Fruit fly (Drosophila melanogaster) whole organism, embryonic: ENCODE measurements around the gene Plzf.

ENCODE experiments used
- B-H1 ChIP-seq: fragments of 200-800 bp; sonication (Bioruptor generic); IDR thresholded peaks from 3 replicates; pipeline ENCODE4 v1.3.6; 2022; ENCODE audit warnings: missing biosample characterization, missing genetic modification characterization
- Bdp1 ChIP-seq: fragments of 200-800 bp; sonication (Bioruptor generic); optimal IDR thresholded peaks from 3 replicates; lab custom pipeline; 2016; ENCODE audit warnings: missing biosample characterization, missing genetic modification characterization
- CG10366 ChIP-seq: fragments of 200-800 bp; sonication (Bioruptor generic); IDR thresholded peaks from 2 replicates; pipeline ENCODE4 v1.3.6; 2022; ENCODE audit warnings: missing biosample characterization, missing genetic modification characterization
- CG10543 ChIP-seq: fragments of 200-800 bp; sonication (Bioruptor generic); optimal IDR thresholded peaks from 3 replicates; lab custom pipeline; 2017; ENCODE audit warnings: missing biosample characterization, mild to moderate bottlenecking, missing genetic modification characterization, moderate library complexity
- CG12219 ChIP-seq: fragments of 200-800 bp; sonication (Bioruptor generic); optimal IDR thresholded peaks from 3 replicates; lab custom pipeline; 2018; ENCODE audit warnings: missing biosample characterization, mild to moderate bottlenecking, missing genetic modification characterization
- CG17361 ChIP-seq: fragments of 200-800 bp; sonication (Bioruptor generic); IDR thresholded peaks from 3 replicates; pipeline ENCODE4 v1.3.6; 2022; ENCODE audit warnings: missing biosample characterization, missing genetic modification characterization
- CG17802 ChIP-seq: fragments of 200-800 bp; sonication (Bioruptor generic); optimal IDR thresholded peaks from 2 replicates; lab custom pipeline; 2018; ENCODE audit warnings: missing biosample characterization, mild to moderate bottlenecking, missing genetic modification characterization, moderate library complexity
- CG17912 ChIP-seq: fragments of 200-800 bp; sonication (Bioruptor generic); optimal IDR thresholded peaks from 2 replicates; lab custom pipeline; 2018; ENCODE audit warnings: missing biosample characterization, mild to moderate bottlenecking, missing genetic modification characterization
- CG18262 ChIP-seq: fragments of 200-800 bp; optimal IDR thresholded peaks from 3 replicates; lab custom pipeline; 2019; ENCODE audit warnings: missing biosample characterization, mild to moderate bottlenecking, missing genetic modification characterization, moderate library complexity
- CG2129 ChIP-seq: fragments of 200-800 bp; sonication (Bioruptor generic); IDR thresholded peaks from 2 replicates; pipeline ENCODE4 v1.3.6; 2022; ENCODE audit warnings: missing biosample characterization, missing genetic modification characterization; ENCODE audit not compliant: partially characterized antibody
- CG2199 ChIP-seq: fragments of 200-800 bp; sonication (Bioruptor generic); IDR thresholded peaks from 3 replicates; pipeline ENCODE4 v1.3.6; 2022; ENCODE audit warnings: missing biosample characterization, missing genetic modification characterization
- CG2202 ChIP-seq: fragments of 200-800 bp; sonication (Bioruptor generic); optimal IDR thresholded peaks from 2 replicates; lab custom pipeline; 2018; ENCODE audit warnings: missing biosample characterization, mild to moderate bottlenecking, missing genetic modification characterization
- CG2889 ChIP-seq: fragments of 200-800 bp; sonication (Bioruptor generic); IDR thresholded peaks from 3 replicates; pipeline ENCODE4 v1.3.6; 2022; ENCODE audit warnings: missing biosample characterization, missing genetic modification characterization
- CG4707 ChIP-seq: fragments of 200-800 bp; sonication (Bioruptor generic); optimal IDR thresholded peaks from 2 replicates; lab custom pipeline; 2018; ENCODE audit warnings: missing biosample characterization, mild to moderate bottlenecking, missing genetic modification characterization, moderate library complexity
- CG7357 ChIP-seq: fragments of 200-800 bp; sonication (Bioruptor generic); IDR thresholded peaks from 3 replicates; pipeline ENCODE4 v1.3.6; 2022; ENCODE audit warnings: missing biosample characterization, missing genetic modification characterization
- CG9817 ChIP-seq: fragments of 200-800 bp; sonication (Bioruptor generic); optimal IDR thresholded peaks from 2 replicates; lab custom pipeline; 2018; ENCODE audit warnings: missing biosample characterization, mild to moderate bottlenecking, missing genetic modification characterization, moderate library complexity
- CG9932 ChIP-seq: fragments of 200-800 bp; sonication (Bioruptor generic); IDR thresholded peaks from 2 replicates; pipeline ENCODE4 v1.3.6; 2022; ENCODE audit warnings: missing biosample characterization, missing genetic modification characterization
- CoRest ChIP-seq: fragments of 200-800 bp; sonication (Bioruptor generic); optimal IDR thresholded peaks from 3 replicates; lab custom pipeline; 2018; ENCODE audit warnings: missing biosample characterization, mild to moderate bottlenecking, missing genetic modification characterization, moderate library complexity
- Dip3 ChIP-seq: fragments of 200-800 bp; sonication (Bioruptor generic); optimal IDR thresholded peaks from 3 replicates; lab custom pipeline; 2016; ENCODE audit warnings: missing biosample characterization, missing genetic modification characterization
- Fer2 ChIP-seq: fragments of 200-800 bp; sonication (Bioruptor generic); optimal IDR thresholded peaks from 2 replicates; lab custom pipeline; 2018; ENCODE audit warnings: missing biosample characterization, mild to moderate bottlenecking, missing genetic modification characterization, moderate library complexity
- H2.0 ChIP-seq: fragments of 200-800 bp; sonication (Bioruptor generic); IDR thresholded peaks from 2 replicates; pipeline ENCODE4 v1.3.6; 2022; ENCODE audit warnings: missing biosample characterization, missing genetic modification characterization
- HLH4C ChIP-seq: fragments of 200-800 bp; sonication (Bioruptor generic); IDR thresholded peaks from 3 replicates; pipeline ENCODE4 v1.3.6; 2022; ENCODE audit warnings: missing biosample characterization, missing genetic modification characterization; ENCODE audit not compliant: partially characterized antibody
- NC2α ChIP-seq: fragments of 200-800 bp; sonication (Bioruptor generic); optimal IDR thresholded peaks from 2 replicates; lab custom pipeline; 2016; ENCODE audit warnings: missing biosample characterization, missing genetic modification characterization
- Nf-YA ChIP-seq: fragments of 200-800 bp; sonication (Bioruptor generic); IDR thresholded peaks from 2 replicates; pipeline ENCODE4 v1.3.6; 2022; ENCODE audit warnings: missing biosample characterization, missing genetic modification characterization
- Oaz ChIP-seq: fragments of 200-800 bp; sonication (Bioruptor generic); IDR thresholded peaks from 2 replicates; pipeline ENCODE4 v1.3.6; 2022; ENCODE audit warnings: missing biosample characterization, missing genetic modification characterization
- PHDP ChIP-seq: fragments of 200-800 bp; sonication (Bioruptor generic); optimal IDR thresholded peaks from 3 replicates; lab custom pipeline; 2018; ENCODE audit warnings: missing biosample characterization, mild to moderate bottlenecking, missing genetic modification characterization, moderate library complexity
- Sox100B ChIP-seq: fragments of 200-800 bp; sonication (Bioruptor generic); optimal IDR thresholded peaks from 3 replicates; lab custom pipeline; 2018; ENCODE audit warnings: missing biosample characterization, mild to moderate bottlenecking, missing genetic modification characterization
- Spps ChIP-seq: fragments of 200-800 bp; sonication (Bioruptor generic); optimal IDR thresholded peaks from 2 replicates; lab custom pipeline; 2018; ENCODE audit warnings: missing biosample characterization, mild to moderate bottlenecking, missing genetic modification characterization
- Taf1 ChIP-seq: fragments of 200-800 bp; sonication (Bioruptor generic); IDR thresholded peaks from 2 replicates; pipeline ENCODE4 v1.3.6; 2022; ENCODE audit warnings: missing biosample characterization, missing genetic modification characterization
- Xrp1 ChIP-seq: fragments of 200-800 bp; sonication (Bioruptor generic); IDR thresholded peaks from 2 replicates; pipeline ENCODE4 v1.3.6; 2022; ENCODE audit warnings: missing biosample characterization, missing genetic modification characterization
- aop ChIP-seq: fragments of 200-800 bp; sonication (Bioruptor generic); IDR thresholded peaks from 2 replicates; pipeline ENCODE4 v1.3.6; 2022; ENCODE audit warnings: missing biosample characterization, missing genetic modification characterization
- danr ChIP-seq: fragments of 200-800 bp; sonication (Bioruptor generic); IDR thresholded peaks from 2 replicates; pipeline ENCODE4 v1.3.6; 2022; ENCODE audit warnings: missing biosample characterization, missing genetic modification characterization
- dati ChIP-seq: fragments of 200-800 bp; sonication (Bioruptor generic); IDR thresholded peaks from 2 replicates; pipeline ENCODE4 v1.3.6; 2022; ENCODE audit warnings: missing biosample characterization, missing genetic modification characterization
- emc ChIP-seq: fragments of 200-800 bp; sonication (Bioruptor generic); optimal IDR thresholded peaks from 2 replicates; lab custom pipeline; 2016; ENCODE audit warnings: missing biosample characterization, missing genetic modification characterization
- ewg ChIP-seq: fragments of 200-800 bp; sonication (Bioruptor generic); optimal IDR thresholded peaks from 3 replicates; lab custom pipeline; 2017; ENCODE audit warnings: mild to moderate bottlenecking, missing biosample characterization, missing genetic modification reagents, missing genetic modification characterization
- gce ChIP-seq: fragments of 200-800 bp; sonication (Bioruptor generic); IDR thresholded peaks from 3 replicates; pipeline ENCODE4 v1.3.6; 2022; ENCODE audit warnings: missing biosample characterization, missing genetic modification characterization
- gcm2 ChIP-seq: fragments of 200-800 bp; sonication (Bioruptor generic); optimal IDR thresholded peaks from 2 replicates; lab custom pipeline; 2016; ENCODE audit warnings: missing biosample characterization, missing genetic modification characterization
- gem ChIP-seq: fragments of 200-800 bp; sonication (Bioruptor generic); optimal IDR thresholded peaks from 2 replicates; lab custom pipeline; 2019; ENCODE audit warnings: missing biosample characterization, mild to moderate bottlenecking, missing genetic modification characterization, moderate library complexity
- gt ChIP-seq: fragments of 200-800 bp; sonication (Bioruptor generic); IDR thresholded peaks from 2 replicates; pipeline ENCODE4 v1.3.6; 2022; ENCODE audit warnings: missing biosample characterization, missing genetic modification characterization
- kni ChIP-seq: fragments of 200-800 bp; sonication (Bioruptor generic); optimal IDR thresholded peaks from 3 replicates; lab custom pipeline; 2017; ENCODE audit warnings: mild to moderate bottlenecking, missing biosample characterization, missing genetic modification reagents, missing genetic modification characterization
- otp ChIP-seq: fragments of 200-800 bp; sonication (Bioruptor generic); IDR thresholded peaks from 3 replicates; pipeline ENCODE4, ENCODE4 v1.3.6; 2022; ENCODE audit warnings: missing biosample characterization, missing genetic modification characterization
- p53 ChIP-seq: fragments of 200-800 bp; sonication (Bioruptor generic); optimal IDR thresholded peaks from 2 replicates; lab custom pipeline; 2016; ENCODE audit warnings: missing biosample characterization, missing genetic modification characterization
- pfk ChIP-seq: fragments of 200-800 bp; sonication (Bioruptor generic); optimal IDR thresholded peaks from 2 replicates; lab custom pipeline; 2018; ENCODE audit warnings: missing biosample characterization, mild to moderate bottlenecking, missing genetic modification characterization, moderate library complexity
- pita ChIP-seq: fragments of 200-800 bp; sonication (Bioruptor generic); optimal IDR thresholded peaks from 2 replicates; lab custom pipeline; 2017; ENCODE audit warnings: missing biosample characterization, mild to moderate bottlenecking, missing genetic modification characterization
- salm ChIP-seq: fragments of 200-800 bp; sonication (Bioruptor generic); optimal IDR thresholded peaks from 2 replicates; lab custom pipeline; 2018; ENCODE audit warnings: missing biosample characterization, mild to moderate bottlenecking, missing genetic modification characterization
- schlank ChIP-seq: fragments of 200-800 bp; sonication (Bioruptor generic); optimal IDR thresholded peaks from 2 replicates; lab custom pipeline; 2018; ENCODE audit warnings: missing biosample characterization, mild to moderate bottlenecking, missing genetic modification characterization
- sens-2 ChIP-seq: fragments of 200-800 bp; sonication (Bioruptor generic); IDR thresholded peaks from 2 replicates; pipeline ENCODE4 v1.3.6; 2022; ENCODE audit warnings: missing biosample characterization, missing genetic modification characterization
- seq ChIP-seq: fragments of 200-800 bp; sonication (Bioruptor generic); IDR thresholded peaks from 2 replicates; pipeline ENCODE4 v1.3.6; 2022; ENCODE audit warnings: missing biosample characterization, missing genetic modification characterization
- sima ChIP-seq: fragments of 200-800 bp; sonication (Bioruptor generic); optimal IDR thresholded peaks from 2 replicates; lab custom pipeline; 2016; ENCODE audit warnings: missing biosample characterization, missing genetic modification characterization
- vfl ChIP-seq: fragments of 200-800 bp; sonication (Bioruptor generic); optimal IDR thresholded peaks from 2 replicates; lab custom pipeline; 2016; ENCODE audit warnings: missing biosample characterization, missing genetic modification characterization
- vvl ChIP-seq: fragments of 200-800 bp; sonication (Bioruptor generic); IDR thresholded peaks from 2 replicates; pipeline ENCODE4 v1.3.6; 2022; ENCODE audit warnings: missing biosample characterization, missing genetic modification characterization

The Plzf gene

dm6 chr2L:12065683-12066386 is 17.1 kb upstream of the Plzf start (continued):
- no peak for TF ChIP-seq Sox100B (GFP tag; lab: Kevin White, UChicago)
- peak; percentile 79 for TF ChIP-seq CG18262 (tag; lab: Kevin White, UChicago)
- no peak for TF ChIP-seq vfl (GFP tag; lab: Kevin White, UChicago)
- TF ChIP-seq Bdp1 (GFP tag; lab: Kevin White, UChicago), result no peak
- no peak for TF ChIP-seq otp
- TF ChIP-seq gt (GFP tag; lab: Robert Waterston, UW), result no peak
- TF ChIP-seq HLH4C (GFP tag; lab: Robert Waterston, UW), result no peak
- no peak for TF ChIP-seq CG17802 (tag; lab: Kevin White, UChicago)
- TF ChIP-seq H2.0 (GFP tag; lab: Robert Waterston, UW), result no peak
- TF ChIP-seq CG12219 (GFP tag; lab: Kevin White, UChicago), result no peak
- no peak for TF ChIP-seq pita (GFP tag; lab: Kevin White, UChicago)
- no peak for TF ChIP-seq Oaz (GFP tag; lab: Robert Waterston, UW)
- TF ChIP-seq vvl (GFP tag; lab: Robert Waterston, UW), result peak; percentile 62; the same call in 1 of the 2 replicates
- TF ChIP-seq Spps (tag; lab: Kevin White, UChicago), result peak; percentile 46
- TF ChIP-seq CG4707, result no peak
- peak; percentile 48 for TF ChIP-seq CoRest (tag; lab: Kevin White, UChicago)
- TF ChIP-seq sima (GFP tag; lab: Kevin White, UChicago), result no peak
- no peak for TF ChIP-seq NC2α
- TF ChIP-seq CG10543, result no peak
- no peak for TF ChIP-seq CG9817 (tag; lab: Kevin White, UChicago)
- TF ChIP-seq CG2889 (GFP tag; lab: Robert Waterston, UW), result no peak
- no peak for TF ChIP-seq pfk
- peak; percentile 75 for TF ChIP-seq gem (tag; lab: Kevin White, UChicago)
- TF ChIP-seq schlank (tag; lab: Kevin White, UChicago), result no peak
- TF ChIP-seq PHDP (tag; lab: Kevin White, UChicago), result no peak
- TF ChIP-seq CG7357 (GFP tag; lab: Robert Waterston, UW), result no peak
- peak; percentile 75 for TF ChIP-seq Xrp1 (GFP tag; lab: Robert Waterston, UW)
- TF ChIP-seq B-H1 (GFP tag; lab: Robert Waterston, UW), result no peak
- TF ChIP-seq seq (GFP tag; lab: Robert Waterston, UW), result no peak
- no peak for TF ChIP-seq Fer2
- TF ChIP-seq CG2129 (GFP tag; lab: Robert Waterston, UW), result no peak
- TF ChIP-seq ewg (GFP tag; lab: Kevin White, UChicago), result peak; percentile 10
- TF ChIP-seq Dip3 (GFP tag; lab: Kevin White, UChicago), result no peak
- TF ChIP-seq CG9932 (GFP tag; lab: Robert Waterston, UW), result no peak
- no peak for TF ChIP-seq Taf1 (GFP tag; lab: Robert Waterston, UW)
- no peak for TF ChIP-seq CG2199 (GFP tag; lab: Robert Waterston, UW)
- TF ChIP-seq danr (GFP tag; lab: Robert Waterston, UW), result no peak
- peak; percentile 28 for TF ChIP-seq CG2202 (tag; lab: Kevin White, UChicago)
- TF ChIP-seq emc (GFP tag; lab: Kevin White, UChicago), result no peak
- no peak for TF ChIP-seq aop
- peak; percentile 63 for TF ChIP-seq CG17361 (GFP tag; lab: Robert Waterston, UW)
- TF ChIP-seq CG17912, result no peak
- no peak for TF ChIP-seq kni
- TF ChIP-seq Nf-YA (GFP tag; lab: Robert Waterston, UW), result no peak
- TF ChIP-seq gcm2, result no peak
- TF ChIP-seq CG10366 (GFP tag; lab: Robert Waterston, UW), result no peak
- TF ChIP-seq sens-2 (GFP tag; lab: Robert Waterston, UW), result no peak
- TF ChIP-seq salm, result peak; percentile 4
- TF ChIP-seq p53 (GFP tag; lab: Kevin White, UChicago), result no peak
- no peak for TF ChIP-seq gce (GFP tag; lab: Robert Waterston, UW)
- no peak for TF ChIP-seq dati (GFP tag; lab: Robert Waterston, UW)
